Fruit fly (Drosophila melanogaster): ENCODE measurements around the gene OdsH.

The OdsH gene

dm6 chrX:17762270-17762669, 28.5 kb upstream of the OdsH start (continued):
- TF ChIP-seq Hr51 (GFP tag; optimal IDR thresholded peaks at IDR 0.05) = peak in 1 of 2 experiments; percentile 41
- no peak for TF ChIP-seq tgo (GFP tag; IDR thresholded peaks at IDR 0.05)
- TF ChIP-seq CG7556 (GFP tag; optimal IDR thresholded peaks at IDR 0.05) = peak; percentile 49
- TF ChIP-seq CG8388 (GFP tag; optimal IDR thresholded peaks at IDR 0.05) = peak; percentile 36
- TF ChIP-seq Deaf1 (tag; optimal IDR thresholded peaks at IDR 0.05) = peak; percentile 13
- TF ChIP-seq Ptx1 (GFP tag; IDR thresholded peaks at IDR 0.05) = peak; percentile 27; the same call in 1 of the 2 replicates
- peak; percentile 10 for TF ChIP-seq CG8924 (tag; optimal IDR thresholded peaks at IDR 0.05)
- TF ChIP-seq CG15011 (GFP tag; optimal IDR thresholded peaks at IDR 0.05) = no peak
- no peak for TF ChIP-seq caup (GFP tag; optimal IDR thresholded peaks at IDR 0.05; ENCODE audit: severe bottlenecking)
- 0 out of 3 replicates have a peak, but pooled peaks have one; percentile 18 for TF ChIP-seq croc (GFP tag; conservative IDR thresholded peaks at IDR 0.05)
- TF ChIP-seq nmo (GFP tag; optimal IDR thresholded peaks at IDR 0.05) = peak; percentile 43
- peak; percentile 62 for TF ChIP-seq CG17361 (GFP tag; IDR thresholded peaks at IDR 0.05)
- peak; percentile 66 for TF ChIP-seq dmrt99B (tag; optimal IDR thresholded peaks at IDR 0.05)
- TF ChIP-seq inv (GFP tag; IDR thresholded peaks at IDR 0.05; ENCODE audit: partially characterized antibody) = no peak
- TF ChIP-seq CG17328 (GFP tag; IDR thresholded peaks at IDR 0.05) = 0 out of 2 replicates have a peak, but pooled peaks have one; percentile 5
- TF ChIP-seq Meics (GFP tag; optimal IDR thresholded peaks at IDR 0.05) = peak; percentile 14
- no peak for TF ChIP-seq Rx (GFP tag; IDR thresholded peaks at IDR 0.05)
- TF ChIP-seq Ada2b (GFP tag; IDR thresholded peaks at IDR 0.05) = no peak
- TF ChIP-seq CG13424 (tag; optimal IDR thresholded peaks at IDR 0.05) = peak; percentile 56
- TF ChIP-seq az2 (GFP tag; optimal IDR thresholded peaks at IDR 0.05) = no peak
- TF ChIP-seq CG10979 (tag; optimal IDR thresholded peaks at IDR 0.05) = peak; percentile 58
- no peak for TF ChIP-seq btn (GFP tag; optimal IDR thresholded peaks at IDR 0.05)
- TF ChIP-seq CTCF (GFP tag; optimal IDR thresholded peaks at IDR 0.05) = no peak
- TF ChIP-seq ATbp (GFP tag; optimal IDR thresholded peaks at IDR 0.05) = peak; percentile 18
- TF ChIP-seq CG10267 (tag; optimal IDR thresholded peaks at IDR 0.05) = peak; percentile 25
- peak; percentile 32 for TF ChIP-seq unpg (GFP tag; optimal IDR thresholded peaks at IDR 0.05)
- no peak for TF ChIP-seq CG32532 (GFP tag; IDR thresholded peaks at IDR 0.05)
- peak; percentile 69 for TF ChIP-seq gem (tag; optimal IDR thresholded peaks at IDR 0.05)
- peak; percentile 58 for TF ChIP-seq phol (tag; optimal IDR thresholded peaks at IDR 0.05)

dm6 chrX:17763622-17764021, 27.2 kb upstream of the OdsH start:
- TF ChIP-seq br (optimal IDR thresholded peaks at IDR 0.05) = no peak
- TF ChIP-seq CG11723 (GFP tag; optimal IDR thresholded peaks at IDR 0.05) = no peak
- TF ChIP-seq zen (tag; optimal IDR thresholded peaks at IDR 0.05) = peak; percentile 30
- TF ChIP-seq CG13775 (GFP tag; optimal IDR thresholded peaks at IDR 0.05) = no peak

- TF ChIP-seq CG11456 (GFP tag; IDR thresholded peaks at IDR 0.05) = no peak
- TF ChIP-seq Nf-YB (GFP tag; optimal IDR thresholded peaks at IDR 0.05) = peak; percentile 95
- TF ChIP-seq CG3847 (GFP tag; IDR thresholded peaks at IDR 0.05) = no peak
- peak; percentile 84 for TF ChIP-seq Nf-YC (tag; optimal IDR thresholded peaks at IDR 0.05)
- no peak for TF ChIP-seq CG14667 (GFP tag; IDR thresholded peaks at IDR 0.05)
- no peak for TF ChIP-seq CG8290 (GFP tag; optimal IDR thresholded peaks at IDR 0.05)
- TF ChIP-seq CG8290 (tag; optimal IDR thresholded peaks at IDR 0.05) = no peak
- peak; percentile 85 for TF ChIP-seq sr (GFP tag; IDR thresholded peaks at IDR 0.05)
- TF ChIP-seq hb (GFP tag; IDR thresholded peaks at IDR 0.05; ENCODE audit: partially characterized antibody) = no peak
- TF ChIP-seq ATbp (GFP tag; optimal IDR thresholded peaks at IDR 0.05) = no peak
- TF ChIP-seq CG10321 (GFP tag; IDR thresholded peaks at IDR 0.05) = 0 out of 2 replicates have a peak, but pooled peaks have one; percentile 13
- peak; percentile 21 for TF ChIP-seq Jarid2 (GFP tag; optimal IDR thresholded peaks at IDR 0.05)
- TF ChIP-seq crol (GFP tag; IDR thresholded peaks at IDR 0.05) = peak; percentile 69
Measured at dm6 chrX:17764897-17765296, 25.9 kb upstream of the OdsH start.
